Worm (Caenorhabditis elegans) whole organism, late embryonic: ENCODE measurements around the gene srlf-16.

ENCODE experiments used
- C38D4.7 ChIP-seq: fragments of 200-800 bp; sonication (Bioruptor generic); optimal IDR thresholded peaks from 2 replicates; lab custom pipeline; 2018; ENCODE audit warnings: mild to moderate bottlenecking, missing genetic modification characterization, moderate library complexity, missing compliant biosample characterization
- F13H6.1 ChIP-seq: sonication (generic microtip); optimal IDR thresholded peaks from 2 replicates; lab custom pipeline; 2016; ENCODE audit warnings: missing genetic modification characterization, missing compliant biosample characterization
- K02D7.2 ChIP-seq: sonication (generic microtip); optimal IDR thresholded peaks from 2 replicates; lab custom pipeline; 2017; ENCODE audit warnings: mild to moderate bottlenecking, missing genetic modification characterization, missing compliant biosample characterization
- K09A11.1 ChIP-seq: sonication (generic microtip); optimal IDR thresholded peaks from 2 replicates; lab custom pipeline; 2017; ENCODE audit warnings: antibody characterized with exemption, mild to moderate bottlenecking, missing genetic modification characterization, missing compliant biosample characterization; ENCODE audit not compliant: insufficient read depth
- ahr-1 ChIP-seq: sonication (generic microtip); optimal IDR thresholded peaks from 2 replicates; lab custom pipeline; 2016; ENCODE audit warnings: missing genetic modification characterization, missing compliant biosample characterization
- ama-1 ChIP-seq: fragments of 150-350 bp; optimal IDR thresholded peaks from 2 replicates; lab custom pipeline; 2014
- ceh-14 ChIP-seq: sonication (generic microtip); optimal IDR thresholded peaks from 2 replicates; lab custom pipeline; 2016; ENCODE audit warnings: missing genotype, missing genetic modification characterization, missing compliant biosample characterization
- ceh-19 ChIP-seq: fragments of 200-800 bp; sonication (Bioruptor generic); optimal IDR thresholded peaks from 2 replicates; lab custom pipeline; 2018; ENCODE audit warnings: mild to moderate bottlenecking, missing genetic modification characterization, missing compliant biosample characterization
- ceh-22 ChIP-seq: sonication (generic microtip); optimal IDR thresholded peaks from 2 replicates; lab custom pipeline; 2017; ENCODE audit warnings: missing biosample characterization, missing genetic modification characterization
- ceh-30 ChIP-seq: fragments of 150-350 bp; optimal IDR thresholded peaks from 2 replicates; lab custom pipeline; 2014; ENCODE audit warnings: missing biosample characterization, missing genetic modification characterization
- ceh-34 ChIP-seq: sonication (generic microtip); optimal IDR thresholded peaks from 2 replicates; lab custom pipeline; 2016; ENCODE audit warnings: mild to moderate bottlenecking, missing genetic modification characterization, missing compliant biosample characterization
- ceh-6 ChIP-seq: fragments of 200-800 bp; sonication (Bioruptor generic); optimal IDR thresholded peaks from 2 replicates; lab custom pipeline; 2018; ENCODE audit warnings: mild to moderate bottlenecking, missing genetic modification characterization, missing compliant biosample characterization
- dmd-4 ChIP-seq: sonication (generic microtip); optimal IDR thresholded peaks from 2 replicates; lab custom pipeline; 2016; ENCODE audit warnings: borderline replicate concordance, missing genetic modification characterization, missing compliant biosample characterization
- dve-1 ChIP-seq: sonication (generic microtip); optimal IDR thresholded peaks from 2 replicates; lab custom pipeline; 2017; ENCODE audit warnings: antibody characterized with exemption, mild to moderate bottlenecking, missing genetic modification characterization, missing compliant biosample characterization
- elt-4 ChIP-seq: sonication (generic microtip); optimal IDR thresholded peaks from 2 replicates; lab custom pipeline; 2016; ENCODE audit warnings: missing genetic modification characterization, missing compliant biosample characterization
- ets-4 ChIP-seq: sonication (generic microtip); optimal IDR thresholded peaks from 2 replicates; lab custom pipeline; 2016; ENCODE audit warnings: missing genetic modification characterization, missing compliant biosample characterization
- eyg-1 ChIP-seq: sonication (generic microtip); optimal IDR thresholded peaks from 2 replicates; lab custom pipeline; 2016; ENCODE audit warnings: missing genotype, missing genetic modification characterization, missing compliant biosample characterization
- fkh-10 ChIP-seq: fragments of 150-350 bp; optimal IDR thresholded peaks from 2 replicates; lab custom pipeline; 2014; ENCODE audit warnings: missing biosample characterization, missing genetic modification reagents, missing genetic modification characterization
- fkh-6 ChIP-seq: sonication (generic microtip); optimal IDR thresholded peaks from 2 replicates; lab custom pipeline; 2016; ENCODE audit warnings: missing genetic modification characterization, missing compliant biosample characterization
- gmeb-2 ChIP-seq: sonication (generic microtip); optimal IDR thresholded peaks from 2 replicates; lab custom pipeline; 2016; ENCODE audit warnings: missing genetic modification characterization, inconsistent platforms, missing compliant biosample characterization
- hlh-15 ChIP-seq: sonication (generic microtip); optimal IDR thresholded peaks from 2 replicates; lab custom pipeline; 2016; ENCODE audit warnings: missing genetic modification characterization, missing compliant biosample characterization
- lim-6 ChIP-seq: sonication (generic microtip); optimal IDR thresholded peaks from 2 replicates; lab custom pipeline; 2016; ENCODE audit warnings: missing genetic modification characterization, missing compliant biosample characterization
- nhr-11 ChIP-seq: fragments of 150-350 bp; optimal IDR thresholded peaks from 2 replicates; lab custom pipeline; 2014; ENCODE audit warnings: missing biosample characterization, missing genetic modification characterization
- nhr-232 ChIP-seq: sonication (generic microtip); optimal IDR thresholded peaks from 2 replicates; lab custom pipeline; 2016; ENCODE audit warnings: missing genetic modification characterization, missing compliant biosample characterization
- npax-4 ChIP-seq: sonication (generic microtip); optimal IDR thresholded peaks from 2 replicates; lab custom pipeline; 2016; ENCODE audit warnings: missing genetic modification characterization, missing compliant biosample characterization
- pag-3 ChIP-seq: sonication (generic microtip); optimal IDR thresholded peaks from 2 replicates; lab custom pipeline; 2016; ENCODE audit warnings: missing compliant biosample characterization, missing genetic modification characterization, borderline replicate concordance
- pat-9 ChIP-seq: fragments of 200-800 bp; sonication (Bioruptor generic); optimal IDR thresholded peaks from 2 replicates; lab custom pipeline; 2018; ENCODE audit warnings: mild to moderate bottlenecking, missing genetic modification characterization, moderate library complexity, missing compliant biosample characterization
- pax-1 ChIP-seq: fragments of 150-350 bp; optimal IDR thresholded peaks from 2 replicates; lab custom pipeline; 2014; ENCODE audit warnings: missing biosample characterization, missing genetic modification characterization
- pha-2 ChIP-seq: sonication (generic microtip); optimal IDR thresholded peaks from 2 replicates; lab custom pipeline; 2017; ENCODE audit warnings: mild to moderate bottlenecking, missing genetic modification characterization, missing compliant biosample characterization
- ref-2 ChIP-seq: sonication (generic microtip); optimal IDR thresholded peaks from 2 replicates; lab custom pipeline; 2016; ENCODE audit warnings: missing genetic modification characterization, missing compliant biosample characterization
- sdc-2 ChIP-seq: sonication (generic microtip); optimal IDR thresholded peaks from 2 replicates; lab custom pipeline; 2016; ENCODE audit warnings: missing genotype, missing genetic modification characterization, missing compliant biosample characterization
- sox-2 ChIP-seq: fragments of 200-800 bp; sonication (Bioruptor generic); IDR thresholded peaks from 2 replicates; pipeline ENCODE4 v1.3.6; 2022; ENCODE audit warnings: missing genetic modification reagents, missing genetic modification characterization, missing compliant biosample characterization
- sox-4 ChIP-seq: sonication (generic microtip); optimal IDR thresholded peaks from 2 replicates; lab custom pipeline; 2017; ENCODE audit warnings: mild to moderate bottlenecking, missing genetic modification characterization, inconsistent platforms, missing compliant biosample characterization
- tbx-2 ChIP-seq: sonication (generic microtip); optimal IDR thresholded peaks from 2 replicates; lab custom pipeline; 2016; ENCODE audit warnings: missing genetic modification characterization, missing compliant biosample characterization
- tbx-7 ChIP-seq: sonication (generic microtip); optimal IDR thresholded peaks from 2 replicates; lab custom pipeline; 2016; ENCODE audit warnings: missing genotype, missing genetic modification characterization, missing compliant biosample characterization
- unc-42 ChIP-seq: sonication (generic microtip); optimal IDR thresholded peaks from 2 replicates; lab custom pipeline; 2016; ENCODE audit warnings: missing genotype, missing genetic modification characterization, missing compliant biosample characterization
- unc-55 ChIP-seq: sonication (generic microtip); optimal IDR thresholded peaks from 2 replicates; lab custom pipeline; 2017; ENCODE audit warnings: missing biosample characterization, missing genetic modification reagents, missing genetic modification characterization
- unc-86 ChIP-seq: sonication (generic microtip); optimal IDR thresholded peaks from 2 replicates; lab custom pipeline; 2016; ENCODE audit warnings: missing genetic modification characterization, missing compliant biosample characterization

The srlf-16 gene

DNA sequence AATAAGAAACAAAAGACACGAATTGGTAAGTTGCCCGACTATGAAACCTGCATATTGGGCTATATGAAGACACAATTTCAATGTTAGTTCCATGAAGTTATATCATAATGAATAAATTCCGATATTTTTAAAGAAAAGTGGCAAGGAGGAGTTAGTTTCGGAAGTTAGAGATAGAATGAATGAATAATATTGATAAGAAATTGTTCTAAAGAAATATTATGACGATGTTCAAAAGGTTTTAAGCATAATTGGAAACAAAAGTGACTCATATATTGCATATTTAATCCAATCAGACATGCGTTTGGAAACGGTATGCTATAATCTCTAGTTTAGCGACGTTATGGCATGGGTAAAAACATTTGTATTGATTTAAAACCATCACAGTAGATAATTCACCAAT lies 34.9 kb upstream of the srlf-16 start, which contains the start of gene str-143:
str-143 (minus strand) TSS at position 101 of the 400 bp plus-strand sequence.
- no peak for TF ChIP-seq tbx-2 (tag; lab: Kevin White, UChicago)
- no peak for TF ChIP-seq ahr-1
- TF ChIP-seq unc-42 (tag; lab: Kevin White, UChicago) = no peak
- no peak for TF ChIP-seq fkh-10 (GFP tag; lab: Kevin White, UChicago)
- no peak for TF ChIP-seq ceh-6
- TF ChIP-seq nhr-11 = no peak
- no peak for TF ChIP-seq ceh-34 (tag; lab: Kevin White, UChicago)
- TF ChIP-seq ref-2 (tag; lab: Kevin White, UChicago) = no peak
- no peak for TF ChIP-seq C38D4.7
- TF ChIP-seq tbx-7 (tag; lab: Kevin White, UChicago) = no peak
- no peak for TF ChIP-seq ets-4 (tag; lab: Kevin White, UChicago)
- TF ChIP-seq unc-86 = no peak

DNA sequence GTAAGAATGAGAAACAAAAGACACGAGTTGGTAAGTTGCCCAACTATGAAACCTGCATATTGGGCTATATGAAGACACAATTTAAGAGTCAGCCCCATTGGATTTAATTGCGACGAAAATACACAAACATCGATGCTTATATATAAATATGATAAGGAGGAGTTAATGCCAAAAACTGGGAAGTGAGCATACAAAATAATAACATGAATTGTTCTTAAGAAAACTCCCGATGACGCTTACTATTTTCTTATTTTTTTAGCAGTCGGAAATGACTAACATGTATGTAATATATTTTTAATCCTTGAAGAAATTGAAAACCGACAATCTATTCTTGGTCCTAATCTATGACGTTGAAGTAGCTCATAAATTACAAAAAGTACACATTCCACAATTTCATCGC lies 32.5 kb upstream of the srlf-16 start, which contains the start of gene str-144:
str-144 (minus strand) TSS at position 101 of the 400 bp plus-strand sequence.
- TF ChIP-seq elt-4 (tag; lab: Kevin White, UChicago) (no peak), sox-2 (GFP tag; lab: Robert Waterston, UW) (no peak), sox-4 (tag; lab: Kevin White, UChicago) (no peak), ceh-19 (no peak), pag-3 (tag; lab: Kevin White, UChicago) (no peak), ama-1 (lab: Kevin White, UChicago) (no peak), K09A11.1 (no peak)

- TF ChIP-seq ahr-1 (no peak), dmd-4 (tag; lab: Kevin White, UChicago) (no peak), pax-1 (no peak), lim-6 (tag; lab: Kevin White, UChicago) (no peak), dve-1 (tag; lab: Kevin White, UChicago) (no peak), ceh-30 (tag; lab: Kevin White, UChicago) (no peak), fkh-6 (tag; lab: Kevin White, UChicago) (no peak), K02D7.2 (tag; lab: Kevin White, UChicago) (no peak), pha-2 (tag; lab: Kevin White, UChicago) (no peak), eyg-1 (tag; lab: Kevin White, UChicago) (no peak), ceh-22 (tag; lab: Kevin White, UChicago) (no peak), sox-4 (tag; lab: Kevin White, UChicago) (no peak), nhr-232 (tag; lab: Kevin White, UChicago) (no peak), sdc-2 (tag; lab: Kevin White, UChicago) (no peak), pat-9 (tag; lab: Kevin White, UChicago) (no peak)
- TF ChIP-seq, all 69 proteins: peak for 0
Observed at ce11 chrV:8073162-8073561, 31.4 kb upstream of the srlf-16 start.

- TF ChIP-seq ceh-14 (no peak), pat-9 (tag; lab: Kevin White, UChicago) (no peak), npax-4 (tag; lab: Kevin White, UChicago) (no peak), hlh-15 (tag; lab: Kevin White, UChicago) (no peak)
Observed at ce11 chrV:8075712-8076111, 28.9 kb upstream of the srlf-16 start, which contains the start of gene catp-3. TSS of gene catp-3 (plus strand) at chrV:8076012.

- no peak for TF ChIP-seq gmeb-2 (tag; lab: Kevin White, UChicago)
- TF ChIP-seq tbx-7 (tag; lab: Kevin White, UChicago) = no peak
- TF ChIP-seq ceh-34 (tag; lab: Kevin White, UChicago) = no peak
- no peak for TF ChIP-seq F13H6.1
- TF ChIP-seq unc-55 (GFP tag; lab: Kevin White, UChicago) = no peak
- TF ChIP-seq unc-42 (tag; lab: Kevin White, UChicago) = no peak
Observed at ce11 chrV:8079813-8080212, 24.8 kb upstream of the srlf-16 start.
